Fruit fly (Drosophila melanogaster) S2 (cell line): ENCODE measurements around the gene Piezo.

Experiments used
- CG8478 ChIP-seq: fragments of >200 bp; optimal IDR thresholded peaks from 2 replicates; lab custom pipeline; 2018
- CTCF ChIP-seq, 2 experiments: fragments of >200 bp; optimal IDR thresholded peaks; 2 replicates each; lab custom pipeline; 2018

Gene Piezo

DNA sequence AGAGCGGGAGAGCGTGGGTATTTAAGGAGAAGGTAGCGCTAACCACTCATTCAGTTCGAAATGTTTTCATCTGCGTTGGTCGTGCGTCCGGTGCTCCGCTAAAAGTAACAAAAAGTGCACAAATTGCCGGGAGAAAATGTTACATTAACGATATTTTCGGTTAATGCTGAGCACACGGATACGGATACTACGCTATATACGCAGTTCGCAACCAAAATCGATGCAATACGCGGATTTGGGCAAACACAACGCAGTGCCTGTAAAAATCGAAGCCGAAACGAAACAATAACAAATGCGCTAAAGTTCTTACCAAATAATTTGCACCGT is at the start of gene Piezo:
Gene Piezo (plus strand): TSS at position 49 of the 327 bp plus-strand sequence.
- no peak for TF ChIP-seq CTCF (optimal IDR thresholded peaks at IDR 0.05; lab: Kevin White, UChicago)
- no peak for TF ChIP-seq CG8478 (lab: Kevin White, UChicago)

DNA sequence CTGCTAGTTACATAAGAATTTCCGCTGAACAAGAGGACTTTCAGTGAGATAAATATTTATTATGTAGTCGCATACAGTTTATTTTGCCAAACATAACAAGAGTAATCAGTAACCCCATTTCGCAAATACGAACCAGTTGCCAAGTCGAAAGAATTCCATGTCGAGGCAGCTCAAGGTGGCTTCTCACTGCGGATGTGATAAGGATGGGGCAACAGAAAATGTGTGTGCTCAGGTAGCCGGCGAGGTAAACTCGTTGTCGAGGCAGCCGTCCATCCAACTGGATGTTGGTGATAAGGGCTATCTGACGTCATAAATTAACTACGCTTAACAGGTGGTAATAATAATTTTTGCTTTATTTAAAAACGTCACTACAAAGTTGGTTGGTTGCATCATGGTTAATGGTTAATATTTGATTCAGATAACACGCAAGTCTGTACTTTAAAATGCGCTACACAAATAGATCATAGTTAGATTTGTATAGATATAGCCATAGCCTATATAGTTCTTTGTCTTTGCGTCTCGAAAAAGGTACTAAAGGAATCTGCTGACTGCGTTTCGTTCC is 46.2 kb upstream of the Piezo start:
- TF ChIP-seq CTCF (optimal IDR thresholded peaks at IDR 0.05; lab: Kevin White, UChicago): no peak
- no peak for TF ChIP-seq CG8478 (lab: Kevin White, UChicago)

DNA sequence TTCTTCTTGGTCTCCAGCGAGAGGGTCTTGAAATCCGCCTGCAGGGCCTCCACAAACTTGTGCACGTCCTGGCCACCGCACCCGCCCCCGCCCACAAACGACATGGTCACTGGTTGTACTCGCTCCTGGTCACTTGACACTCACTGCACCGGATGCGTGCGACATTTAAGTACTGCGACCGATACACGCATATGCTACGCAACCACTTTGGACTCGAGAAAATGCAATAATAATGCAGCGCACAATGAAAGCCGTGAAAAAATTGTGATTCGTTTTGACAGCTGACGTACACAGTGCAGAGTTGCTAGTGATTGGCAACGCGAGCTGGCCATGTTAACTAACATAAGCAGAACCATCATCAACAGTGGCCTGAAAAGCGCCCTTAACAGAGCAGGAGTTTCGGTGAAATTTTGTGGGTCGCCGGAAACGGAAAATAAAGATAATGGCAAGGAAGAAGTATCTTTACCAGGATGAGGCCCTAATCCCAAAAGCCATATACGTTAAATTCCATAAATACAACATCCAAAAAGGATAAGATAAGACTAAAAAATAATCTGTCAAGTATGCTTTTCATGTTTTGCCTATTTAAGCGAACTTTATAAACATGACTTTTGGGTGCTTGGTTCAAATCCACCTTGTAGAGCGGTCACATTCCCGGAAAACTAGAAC is 39.0 kb upstream of the Piezo start, which contains the start of the genes mon2 and CG8673:
Gene mon2 (minus strand): TSS at position 300 of the 669 bp plus-strand sequence.
Gene CG8673 (plus strand): TSS at position 619 of the 669 bp plus-strand sequence.
- TF ChIP-seq CTCF (optimal IDR thresholded peaks at IDR 0.05; lab: Kevin White, UChicago): no peak
- no peak for TF ChIP-seq CG8478 (lab: Kevin White, UChicago)

DNA sequence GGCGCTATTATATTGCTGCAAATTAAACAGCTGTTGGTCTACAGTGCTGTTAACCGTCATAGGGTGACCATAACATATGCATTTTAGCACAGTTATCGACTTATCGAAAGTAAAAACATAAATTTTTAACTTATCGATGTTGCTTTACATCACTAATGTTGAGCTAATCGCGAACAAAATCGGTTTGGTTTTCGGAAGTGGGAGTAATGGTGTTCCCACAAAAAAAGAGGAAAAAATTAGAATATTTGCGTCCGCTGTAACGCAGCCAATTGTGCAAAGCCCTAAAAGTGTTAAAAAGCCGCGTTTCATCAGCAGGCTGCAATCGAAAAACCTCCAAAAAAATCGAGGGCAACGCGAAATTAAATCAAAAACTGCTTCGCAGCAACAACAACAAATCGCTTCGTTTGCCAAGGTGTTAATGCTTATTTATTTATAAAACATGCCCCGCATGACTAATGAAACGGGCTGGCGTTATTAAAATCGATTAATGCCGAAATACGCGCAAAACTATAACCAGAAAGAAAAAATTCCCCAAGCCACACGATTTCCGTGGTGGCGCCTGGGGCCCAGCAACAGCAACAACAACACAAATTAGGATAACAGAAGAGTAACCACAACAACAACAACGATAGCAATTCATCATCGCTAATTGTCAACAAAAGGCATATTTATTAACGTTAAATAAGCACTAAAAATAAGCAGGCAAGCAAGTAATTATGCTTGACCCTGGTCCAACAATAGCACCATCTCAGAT is 35.8 kb upstream of the Piezo start, which contains the start of the genes CG12375 and CG8668:
Gene CG12375 (minus strand): TSS at position 42 of the 754 bp plus-strand sequence.
Gene CG8668 (plus strand): TSS at position 153 of the 754 bp plus-strand sequence.
- no peak for TF ChIP-seq CTCF (optimal IDR thresholded peaks at IDR 0.05; lab: Kevin White, UChicago)
- no peak for TF ChIP-seq CG8478 (lab: Kevin White, UChicago)

DNA sequence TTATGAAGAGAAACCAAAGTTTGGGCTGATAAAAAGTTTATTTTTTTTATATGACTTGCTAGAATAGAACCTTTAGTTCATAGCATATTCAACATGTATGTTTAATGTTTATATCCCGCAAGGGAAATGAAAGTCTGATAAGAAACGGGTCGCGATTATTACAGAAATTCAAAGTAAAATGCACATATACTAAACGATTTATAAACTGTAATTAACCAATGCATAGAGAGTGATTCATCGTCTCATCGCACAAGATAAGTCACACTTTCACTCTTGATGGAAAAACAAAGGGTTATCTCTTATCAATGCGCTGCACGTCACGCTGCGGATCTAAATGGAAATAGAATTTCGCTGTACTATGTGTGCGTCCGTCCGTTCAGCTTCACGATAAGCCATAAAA is 34.0 kb upstream of the Piezo start:
- TF ChIP-seq CTCF (optimal IDR thresholded peaks at IDR 0.05; lab: Kevin White, UChicago) (no peak), CG8478 (lab: Kevin White, UChicago) (no peak)

DNA sequence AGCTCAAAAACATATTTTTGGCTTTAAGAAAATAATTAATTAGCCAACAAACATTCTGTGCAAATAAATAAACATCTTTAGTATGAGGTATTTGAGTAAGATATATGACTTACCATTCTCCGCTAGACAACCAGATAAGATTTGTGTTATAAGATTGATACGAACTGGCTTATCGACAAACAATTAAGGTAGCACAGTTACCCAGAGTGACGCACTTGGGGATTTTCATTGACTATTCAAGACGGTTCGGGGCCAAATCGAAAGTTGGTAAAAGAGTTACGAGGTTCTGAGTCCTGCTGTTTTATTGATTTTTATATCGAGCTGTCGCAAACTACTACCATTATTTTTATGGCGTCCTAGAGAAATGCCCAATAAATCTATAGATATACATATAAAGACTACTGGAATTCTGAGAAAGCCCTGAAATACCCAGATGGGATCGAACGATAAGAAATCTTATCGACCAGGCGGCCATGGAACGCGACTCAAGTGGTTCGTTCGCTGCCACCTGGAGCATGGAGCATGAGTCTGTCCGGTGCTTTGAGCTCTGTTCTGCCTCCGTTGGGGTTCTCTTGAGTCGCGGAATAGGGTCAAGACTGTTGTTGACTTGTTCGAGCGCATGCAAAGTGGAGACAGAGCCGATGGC is 32.8 kb upstream of the Piezo start:
- TF ChIP-seq CTCF (optimal IDR thresholded peaks at IDR 0.05; lab: Kevin White, UChicago): no peak
- no peak for TF ChIP-seq CG8478 (lab: Kevin White, UChicago)

DNA sequence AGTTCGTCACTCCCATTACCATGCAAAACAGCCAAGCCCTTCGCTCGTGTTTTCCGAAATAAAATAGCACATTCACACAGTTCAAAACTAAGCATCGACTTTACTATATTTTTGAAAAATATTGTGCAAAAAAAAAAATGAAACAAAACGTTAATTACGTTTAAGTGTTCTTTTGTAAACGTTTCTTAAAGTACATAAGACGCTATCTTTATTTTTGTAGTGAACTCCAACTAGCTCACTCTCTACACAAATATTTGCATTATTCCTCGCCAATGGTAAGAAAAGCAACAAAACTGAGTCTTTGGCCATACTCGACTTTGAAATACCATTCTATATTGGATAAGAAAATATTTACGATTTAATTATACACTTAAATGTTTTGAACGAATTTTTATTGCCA is 32.1 kb upstream of the Piezo start:
- TF ChIP-seq CG8478 (lab: Kevin White, UChicago) (no peak), CTCF (optimal IDR thresholded peaks at IDR 0.05; lab: Kevin White, UChicago) (no peak)

DNA sequence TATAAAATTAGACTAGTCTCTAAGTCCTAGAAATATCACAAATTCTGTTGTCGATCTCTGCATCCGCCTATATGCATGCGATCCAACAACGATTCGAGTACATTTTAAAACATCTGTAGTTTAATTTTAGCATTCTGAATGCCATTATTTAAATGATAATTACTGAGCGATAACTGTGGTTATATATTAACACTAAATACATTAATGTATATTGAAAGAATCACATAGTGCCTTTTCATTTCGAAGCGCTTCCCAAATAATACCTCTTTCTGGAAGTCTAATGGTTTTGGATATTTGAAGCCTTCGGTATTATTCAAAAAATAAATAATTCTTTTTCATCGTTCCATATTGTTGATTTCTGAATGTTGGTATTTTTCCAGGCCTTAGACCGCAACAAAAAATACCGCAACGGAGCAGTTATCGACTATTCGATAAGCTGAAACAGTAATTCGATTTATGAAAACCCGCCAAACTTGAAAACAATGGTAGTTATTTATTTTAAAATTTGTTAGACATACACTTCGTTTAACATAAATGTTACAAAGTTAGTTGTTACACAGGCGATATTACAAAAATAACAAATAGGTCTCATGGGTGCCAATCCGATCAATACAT is 29.0 kb upstream of the Piezo start:
- TF ChIP-seq CG8478 (lab: Kevin White, UChicago) (no peak), CTCF (optimal IDR thresholded peaks at IDR 0.05; lab: Kevin White, UChicago) (no peak)

DNA sequence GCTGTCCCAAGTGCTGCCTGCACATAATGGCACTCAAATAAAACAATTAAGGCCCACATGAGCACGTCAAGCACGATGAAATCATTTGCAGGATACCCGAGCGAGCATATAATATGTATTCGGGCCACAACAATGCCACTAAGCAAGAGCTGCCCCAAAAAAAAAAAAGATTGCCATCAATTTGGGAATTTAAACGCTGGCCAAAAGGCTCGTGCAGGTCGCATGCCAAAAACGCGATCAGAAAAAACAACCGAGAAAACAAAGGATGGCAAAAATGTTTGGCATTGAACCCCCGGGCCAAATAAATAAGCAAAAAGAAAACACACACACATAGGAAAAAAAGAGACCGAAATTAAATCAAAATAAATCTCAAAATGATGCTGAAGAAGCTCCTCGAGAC is 20.1 kb upstream of the Piezo start:
- TF ChIP-seq CG8478 (lab: Kevin White, UChicago) (no peak), CTCF (optimal IDR thresholded peaks at IDR 0.05; lab: Kevin White, UChicago) (no peak)

DNA sequence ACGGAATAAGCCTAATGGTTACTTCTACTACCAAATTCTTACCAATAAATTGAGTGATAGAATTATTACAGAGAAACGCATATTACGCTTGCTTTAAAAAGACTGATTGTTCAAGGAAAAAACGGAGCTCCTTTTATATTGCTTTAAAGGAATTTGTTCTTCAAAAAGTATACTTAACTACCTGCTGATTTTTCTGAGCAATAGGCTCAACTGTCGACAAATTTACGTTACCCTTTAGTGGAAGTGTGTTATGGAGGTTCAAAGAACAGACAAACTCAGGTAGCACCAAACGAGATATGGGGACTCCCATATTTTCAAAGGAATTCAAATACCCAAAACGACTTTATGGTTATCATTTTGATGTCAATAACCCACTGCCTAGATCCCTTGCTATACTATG is 18.9 kb upstream of the Piezo start, which contains the start of gene CG42762:
Gene CG42762 (minus strand): TSS at position 101 of the 400 bp plus-strand sequence.
- TF ChIP-seq CTCF (optimal IDR thresholded peaks at IDR 0.05; lab: Kevin White, UChicago) (no peak), CG8478 (lab: Kevin White, UChicago) (no peak)

DNA sequence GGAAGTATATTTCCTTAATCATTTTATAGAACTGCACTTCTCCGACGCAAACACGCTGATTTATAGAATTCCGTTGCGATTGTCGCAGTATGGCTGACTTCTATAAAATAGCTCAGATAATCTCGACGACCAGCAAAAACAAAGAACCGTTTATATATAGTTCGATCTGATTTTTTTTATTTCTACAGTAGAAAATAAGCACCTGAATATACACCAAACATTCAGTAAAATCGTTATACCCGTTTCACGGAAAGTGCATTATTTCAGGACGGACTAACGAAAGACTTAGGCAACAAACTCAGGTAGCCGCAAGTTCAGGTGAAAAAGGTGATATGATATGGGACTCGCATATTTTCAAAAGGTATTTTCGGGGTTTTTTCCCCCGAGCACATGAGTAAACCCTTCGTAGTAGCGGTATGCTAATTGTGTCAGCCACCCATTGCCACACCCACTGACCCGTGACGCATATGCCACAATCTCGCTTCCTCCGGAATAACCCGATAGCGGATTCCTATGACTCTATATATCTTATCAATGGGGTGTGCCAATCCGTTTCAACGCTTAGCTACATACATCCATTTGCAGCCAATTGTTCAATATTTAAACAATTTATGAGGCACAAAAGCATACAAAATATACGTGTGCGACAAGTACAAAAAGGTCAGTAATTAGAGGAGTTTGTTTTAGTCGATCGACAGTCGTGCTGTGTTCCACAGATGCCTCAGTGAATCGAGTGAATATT is 17.6 kb upstream of the Piezo start, which contains the start of the genes CG42763 and CG43394:
Gene CG42763 (minus strand): TSS at position 41 of the 742 bp plus-strand sequence.
Gene CG43394 (plus strand): TSS at position 692 of the 742 bp plus-strand sequence.
- no peak for TF ChIP-seq CTCF (optimal IDR thresholded peaks at IDR 0.05; lab: Kevin White, UChicago)
- no peak for TF ChIP-seq CG8478 (lab: Kevin White, UChicago)

DNA sequence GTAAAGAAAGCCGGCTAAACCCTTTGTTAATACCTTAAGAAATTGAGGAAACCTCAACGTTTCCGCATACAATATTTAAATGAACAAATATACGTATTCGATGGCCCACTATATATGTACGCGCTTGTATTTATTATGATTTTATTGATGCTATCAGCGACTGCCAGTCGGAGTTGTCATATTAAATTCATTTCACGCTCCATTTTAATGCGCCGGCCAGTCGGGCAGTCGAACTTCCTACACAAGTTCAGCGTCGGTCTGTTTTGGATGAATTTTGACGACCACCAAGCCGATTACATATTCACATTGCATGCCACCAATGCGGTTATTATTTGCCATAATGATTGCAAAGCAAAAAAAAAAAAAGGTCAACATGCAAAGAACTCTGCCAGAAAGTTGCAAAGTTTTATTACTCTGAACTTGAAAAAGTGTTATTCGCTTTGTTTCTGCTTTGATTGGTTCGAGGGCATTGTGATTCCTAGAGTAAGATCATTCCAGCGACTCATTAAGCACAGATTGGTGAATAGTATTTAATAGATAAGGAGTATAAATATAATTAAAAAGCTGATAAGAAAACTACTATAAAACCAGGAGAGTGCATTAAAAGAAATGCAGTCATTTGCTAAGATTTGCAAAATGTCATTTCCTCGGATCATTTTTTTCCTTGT is 15.7 kb upstream of the Piezo start, which contains the start of gene CG31606:
Gene CG31606 (plus strand): TSS at position 618 of the 668 bp plus-strand sequence.
- no peak for TF ChIP-seq CTCF (optimal IDR thresholded peaks at IDR 0.05; lab: Kevin White, UChicago)
